Worm (Caenorhabditis elegans) whole organism, young adult: ENCODE results near the gene lon-8.

ENCODE experiments used
- C06A6.2 ChIP-seq: fragments of 200-800 bp; sonication (Bioruptor generic); conservative IDR thresholded peaks from 2 replicates; pipeline ENCODE4 v1.3.6; 2022; ENCODE audit warnings: missing genetic modification characterization, missing compliant biosample characterization
- C17E4.6 ChIP-seq: fragments of 200-800 bp; sonication (Bioruptor generic); IDR thresholded peaks from 2 replicates; pipeline ENCODE4 v1.3.6; 2022; ENCODE audit warnings: missing genetic modification reagents, missing genetic modification characterization, missing compliant biosample characterization
- F10E7.11 ChIP-seq: sonication (generic microtip); optimal IDR thresholded peaks from 2 replicates; lab custom pipeline; 2017; ENCODE audit warnings: mild to moderate bottlenecking, missing genetic modification characterization, moderate library complexity, missing compliant biosample characterization
- F22D6.2 ChIP-seq: sonication (generic microtip); optimal IDR thresholded peaks from 2 replicates; lab custom pipeline; 2016; ENCODE audit warnings: mild to moderate bottlenecking, missing genetic modification characterization, missing compliant biosample characterization
- F33H1.4 ChIP-seq: fragments of 200-800 bp; sonication (Bioruptor generic); IDR thresholded peaks from 2 replicates; pipeline ENCODE4 v1.3.6; 2022; ENCODE audit warnings: missing genetic modification reagents, missing genetic modification characterization, missing compliant biosample characterization
- F37B4.10 ChIP-seq: fragments of 200-800 bp; sonication (Bioruptor generic); IDR thresholded peaks from 2 replicates; pipeline ENCODE4 v1.3.6; 2022; ENCODE audit warnings: missing genetic modification characterization, missing compliant biosample characterization
- F52B5.7 ChIP-seq: sonication (generic microtip); optimal IDR thresholded peaks from 2 replicates; lab custom pipeline; 2016; ENCODE audit warnings: mild to moderate bottlenecking, missing genetic modification characterization, missing compliant biosample characterization
- F57C9.4 ChIP-seq: sonication (generic microtip); optimal IDR thresholded peaks from 2 replicates; lab custom pipeline; 2017; ENCODE audit warnings: mild to moderate bottlenecking, missing genetic modification characterization, missing compliant biosample characterization
- K11D2.4 ChIP-seq: fragments of 200-800 bp; sonication (Bioruptor generic); IDR thresholded peaks from 2 replicates; pipeline ENCODE4 v1.3.6; 2022; ENCODE audit warnings: missing genetic modification reagents, missing genetic modification characterization, missing compliant biosample characterization
- T07F8.4 ChIP-seq: sonication (generic microtip); optimal IDR thresholded peaks from 2 replicates; lab custom pipeline; 2016; ENCODE audit warnings: mild to moderate bottlenecking, missing genetic modification characterization, moderate library complexity, missing compliant biosample characterization
- Y53F4B.3 ChIP-seq: fragments of 200-800 bp; sonication (Bioruptor generic); IDR thresholded peaks from 2 replicates; pipeline ENCODE4 v1.3.6; 2022; ENCODE audit warnings: missing genetic modification reagents, missing genetic modification characterization, missing compliant biosample characterization
- Y53G8AR.9 ChIP-seq: fragments of 200-800 bp; sonication (Bioruptor generic); conservative IDR thresholded peaks from 2 replicates; pipeline ENCODE4 v1.3.6; 2022; ENCODE audit warnings: missing genetic modification reagents, missing genetic modification characterization, missing compliant biosample characterization
- aptf-2 ChIP-seq: fragments of 200-800 bp; sonication (Bioruptor generic); conservative IDR thresholded peaks from 2 replicates; pipeline ENCODE4 v1.3.6; 2022; ENCODE audit warnings: missing genetic modification reagents, missing genetic modification characterization, missing compliant biosample characterization
- attf-3 ChIP-seq: fragments of 200-800 bp; sonication (Bioruptor generic); conservative IDR thresholded peaks from 2 replicates; pipeline ENCODE4 v1.3.6; 2022; ENCODE audit warnings: missing genetic modification reagents, missing genetic modification characterization, missing compliant biosample characterization
- attf-5 ChIP-seq: fragments of 200-800 bp; sonication (Bioruptor generic); optimal IDR thresholded peaks from 2 replicates; lab custom pipeline; 2018; ENCODE audit warnings: mild to moderate bottlenecking, missing genetic modification characterization, missing compliant biosample characterization
- bed-1 ChIP-seq: fragments of 200-800 bp; sonication (Bioruptor generic); IDR thresholded peaks from 2 replicates; pipeline ENCODE4 v1.3.6; 2022; ENCODE audit warnings: missing genetic modification reagents, missing genetic modification characterization, missing compliant biosample characterization
- bed-2 ChIP-seq: fragments of 200-800 bp; sonication (Bioruptor generic); IDR thresholded peaks from 2 replicates; pipeline ENCODE4 v1.3.6; 2022; ENCODE audit warnings: missing genetic modification reagents, missing genetic modification characterization, missing compliant biosample characterization
- cebp-2 ChIP-seq: fragments of 200-800 bp; sonication (Bioruptor generic); IDR thresholded peaks from 2 replicates; pipeline ENCODE4 v1.3.6; 2022; ENCODE audit warnings: missing genetic modification characterization, missing compliant biosample characterization
- ceh-58 ChIP-seq: fragments of 200-800 bp; sonication (Bioruptor generic); IDR thresholded peaks from 2 replicates; pipeline ENCODE4 v1.3.6; 2022; ENCODE audit warnings: missing genetic modification characterization, missing compliant biosample characterization
- ceh-79 ChIP-seq: sonication (generic microtip); optimal IDR thresholded peaks from 2 replicates; lab custom pipeline; 2017; ENCODE audit warnings: mild to moderate bottlenecking, missing genetic modification characterization, missing compliant biosample characterization
- chd-7 ChIP-seq: sonication (generic microtip); optimal IDR thresholded peaks from 2 replicates; lab custom pipeline; 2016; ENCODE audit warnings: mild to moderate bottlenecking, missing genetic modification characterization, moderate library complexity, missing compliant biosample characterization
- dox-1 ChIP-seq: fragments of 200-800 bp; sonication (Bioruptor generic); IDR thresholded peaks from 2 replicates; pipeline ENCODE4 v1.3.6; 2022; ENCODE audit warnings: missing genetic modification reagents, missing genetic modification characterization, missing compliant biosample characterization
- dpff-1 ChIP-seq: sonication (generic microtip); optimal IDR thresholded peaks from 2 replicates; lab custom pipeline; 2017; ENCODE audit warnings: mild to moderate bottlenecking, missing genetic modification characterization, missing compliant biosample characterization
- egrh-3 ChIP-seq: fragments of 200-800 bp; sonication (Bioruptor generic); IDR thresholded peaks from 2 replicates; pipeline ENCODE4 v1.3.6; 2022; ENCODE audit warnings: missing genetic modification reagents, missing genetic modification characterization, missing compliant biosample characterization
- ets-4 ChIP-seq: fragments of 200-800 bp; sonication (Bioruptor generic); optimal IDR thresholded peaks from 2 replicates; lab custom pipeline; 2018; ENCODE audit warnings: mild to moderate bottlenecking, missing genetic modification characterization, missing compliant biosample characterization
- him-1 ChIP-seq: sonication (generic microtip); optimal IDR thresholded peaks from 2 replicates; lab custom pipeline; 2016; ENCODE audit warnings: missing genotype, missing genetic modification reagents, missing genetic modification characterization, missing compliant biosample characterization
- hrde-1 ChIP-seq: sonication (generic microtip); optimal IDR thresholded peaks from 2 replicates; lab custom pipeline; 2016; ENCODE audit warnings: missing genetic modification characterization, mild to moderate bottlenecking, missing compliant biosample characterization, moderate library complexity, missing genotype, missing genetic modification reagents, borderline replicate concordance
- hsf-1 ChIP-seq: fragments of 200-800 bp; sonication (Bioruptor generic); IDR thresholded peaks from 2 replicates; pipeline ENCODE4 v1.3.6; 2022; ENCODE audit warnings: missing genetic modification reagents, missing genetic modification characterization, missing compliant biosample characterization
- madf-10 ChIP-seq: sonication (generic microtip); optimal IDR thresholded peaks from 2 replicates; lab custom pipeline; 2016; ENCODE audit warnings: mild to moderate bottlenecking, missing genetic modification characterization, missing compliant biosample characterization
- madf-6 ChIP-seq: fragments of 200-800 bp; sonication (Bioruptor generic); IDR thresholded peaks from 2 replicates; pipeline ENCODE4 v1.3.6; 2022; ENCODE audit warnings: missing genetic modification reagents, missing genetic modification characterization, missing compliant biosample characterization
- mcd-1 ChIP-seq: fragments of 200-800 bp; sonication (Bioruptor generic); IDR thresholded peaks from 2 replicates; pipeline ENCODE4 v1.3.6; 2022; ENCODE audit warnings: missing genetic modification reagents, missing genetic modification characterization, missing compliant biosample characterization
- mel-28 ChIP-seq: sonication (generic microtip); optimal IDR thresholded peaks from 2 replicates; lab custom pipeline; 2016; ENCODE audit warnings: borderline replicate concordance, mild to moderate bottlenecking, missing genetic modification characterization, missing compliant biosample characterization
- mxl-1 ChIP-seq: sonication (generic microtip); optimal IDR thresholded peaks from 2 replicates; lab custom pipeline; 2016; ENCODE audit warnings: missing genetic modification characterization, missing compliant biosample characterization
- nfya-1 ChIP-seq: sonication (generic microtip); optimal IDR thresholded peaks from 2 replicates; lab custom pipeline; 2017; ENCODE audit warnings: antibody characterized with exemption, missing compliant biosample characterization, missing genetic modification characterization, borderline replicate concordance; ENCODE audit not compliant: insufficient read depth
- nfyb-1 ChIP-seq: fragments of 200-800 bp; sonication (Bioruptor generic); IDR thresholded peaks from 2 replicates; pipeline ENCODE4 v1.3.6; 2022; ENCODE audit warnings: missing genetic modification reagents, missing genetic modification characterization, missing compliant biosample characterization
- nhr-90 ChIP-seq: sonication (generic microtip); optimal IDR thresholded peaks from 2 replicates; lab custom pipeline; 2016; ENCODE audit warnings: missing genotype, mild to moderate bottlenecking, missing genetic modification characterization, missing compliant biosample characterization
- repo-1 ChIP-seq: sonication (generic microtip); optimal IDR thresholded peaks from 2 replicates; lab custom pipeline; 2017; ENCODE audit warnings: mild to moderate bottlenecking, missing genetic modification characterization, missing compliant biosample characterization
- sdz-38 ChIP-seq: sonication (generic microtip); optimal IDR thresholded peaks from 2 replicates; lab custom pipeline; 2016; ENCODE audit warnings: missing genotype, missing genetic modification characterization, missing compliant biosample characterization
- somi-1 ChIP-seq: fragments of 200-800 bp; sonication (Bioruptor generic); optimal IDR thresholded peaks from 2 replicates; lab custom pipeline; 2018; ENCODE audit warnings: mild to moderate bottlenecking, missing genetic modification characterization, missing compliant biosample characterization
- sptf-2 ChIP-seq: fragments of 200-800 bp; sonication (Bioruptor generic); optimal IDR thresholded peaks from 2 replicates; lab custom pipeline; 2018; ENCODE audit warnings: mild to moderate bottlenecking, missing genetic modification characterization, missing compliant biosample characterization
- zfh-2 ChIP-seq: fragments of 200-800 bp; sonication (Bioruptor generic); conservative IDR thresholded peaks from 2 replicates; pipeline ENCODE4 v1.3.6; 2022; ENCODE audit warnings: missing genetic modification reagents, missing genetic modification characterization, missing compliant biosample characterization
- ztf-18 ChIP-seq: sonication (generic microtip); optimal IDR thresholded peaks from 2 replicates; lab custom pipeline; 2016; ENCODE audit warnings: missing genotype, mild to moderate bottlenecking, missing genetic modification characterization, missing compliant biosample characterization

The lon-8 gene

DNA sequence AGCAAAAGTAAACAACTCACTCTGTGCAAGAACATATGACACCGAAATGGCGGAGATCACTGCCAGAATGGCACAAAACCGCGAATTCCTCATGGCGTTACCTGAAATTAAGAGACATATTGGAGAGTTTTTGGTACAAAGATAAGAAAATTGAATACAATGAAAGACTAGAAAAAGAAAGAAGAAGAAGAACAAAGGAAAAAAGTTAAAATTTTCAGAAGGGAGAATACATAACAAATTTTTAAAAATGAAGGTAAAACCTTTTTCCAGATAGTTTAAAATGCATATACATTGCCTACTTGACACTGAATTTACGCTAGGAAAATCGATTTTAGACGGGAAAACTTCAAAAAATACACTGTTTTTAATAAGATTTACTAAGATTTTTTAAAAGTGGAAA lies at the start of gene lon-8:
Gene lon-8 (minus strand): TSS at position 101 of the 400 bp plus-strand sequence.
- TF ChIP-seq C06A6.2 (no peak), bed-2 (no peak), attf-5 (GFP tag; lab: Kevin White, UChicago) (no peak), mxl-1 (tag; lab: Kevin White, UChicago) (no peak), egrh-3 (GFP tag; lab: Robert Waterston, UW) (no peak), madf-10 (no peak), nfya-1 (tag; lab: Kevin White, UChicago) (no peak), Y53G8AR.9 (GFP tag; lab: Robert Waterston, UW) (no peak), ztf-18 (tag; lab: Kevin White, UChicago) (no peak), chd-7 (tag; lab: Kevin White, UChicago) (no peak), ets-4 (GFP tag; lab: Kevin White, UChicago) (no peak), F22D6.2 (no peak), mel-28 (tag; lab: Kevin White, UChicago) (no peak), aptf-2 (GFP tag; lab: Robert Waterston, UW) (no peak), hrde-1 (tag; lab: Kevin White, UChicago) (no peak), dpff-1 (no peak)

DNA sequence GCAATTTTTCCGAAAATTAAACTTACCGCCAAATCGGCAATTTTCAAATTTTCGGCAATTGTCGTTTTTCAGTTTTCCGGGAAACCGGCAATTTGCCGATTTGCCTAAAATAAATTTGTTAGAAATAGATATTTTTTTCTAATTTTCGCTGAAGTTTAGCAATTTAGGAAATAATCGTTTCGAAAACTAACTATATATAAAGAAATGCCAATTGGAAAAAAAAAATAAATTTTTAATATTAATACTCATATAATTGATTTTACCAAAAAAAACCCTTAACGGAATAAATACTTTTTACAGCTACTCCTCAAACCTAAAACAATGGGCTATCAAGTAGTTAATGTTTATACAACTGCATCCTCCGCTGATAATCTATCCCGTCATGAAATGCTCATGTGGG lies 42.1 kb upstream of the lon-8 start, which contains the start of gene ebp-1:
Gene ebp-1 (plus strand): TSS at position 301 of the 400 bp plus-strand sequence.
- TF ChIP-seq F33H1.4 (GFP tag; lab: Robert Waterston, UW) = no peak
- TF ChIP-seq ceh-58 (GFP tag; lab: Robert Waterston, UW) = no peak
- no peak for TF ChIP-seq F10E7.11 (tag; lab: Kevin White, UChicago)
- no peak for TF ChIP-seq cebp-2 (GFP tag; lab: Robert Waterston, UW)
- no peak for TF ChIP-seq ceh-79 (tag; lab: Kevin White, UChicago)
- no peak for TF ChIP-seq nhr-90

DNA sequence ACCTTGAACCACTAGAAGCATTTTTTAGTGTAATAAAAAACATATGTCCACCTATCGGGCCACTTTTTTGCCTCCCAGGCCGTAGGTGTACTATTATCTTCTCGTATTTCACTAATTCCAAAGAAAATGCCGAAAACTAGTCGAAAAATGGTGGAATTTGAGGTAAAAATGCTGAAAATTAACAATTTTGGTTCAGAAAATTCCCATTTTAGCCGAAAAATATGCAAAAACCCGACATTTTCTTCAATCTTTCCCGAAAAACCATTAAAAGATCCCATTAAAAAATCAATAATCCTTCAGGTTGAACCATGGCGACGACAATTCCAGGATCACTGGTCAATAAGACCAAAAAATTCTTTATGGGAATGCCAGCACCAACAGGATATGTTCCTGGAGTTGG lies 21.0 kb upstream of the lon-8 start, which contains the start of gene prp-6:
Gene prp-6 (plus strand): TSS at position 301 of the 400 bp plus-strand sequence.
- no peak for TF ChIP-seq dox-1 (GFP tag; lab: Robert Waterston, UW)
- TF ChIP-seq, all 124 proteins: peak for 0

DNA sequence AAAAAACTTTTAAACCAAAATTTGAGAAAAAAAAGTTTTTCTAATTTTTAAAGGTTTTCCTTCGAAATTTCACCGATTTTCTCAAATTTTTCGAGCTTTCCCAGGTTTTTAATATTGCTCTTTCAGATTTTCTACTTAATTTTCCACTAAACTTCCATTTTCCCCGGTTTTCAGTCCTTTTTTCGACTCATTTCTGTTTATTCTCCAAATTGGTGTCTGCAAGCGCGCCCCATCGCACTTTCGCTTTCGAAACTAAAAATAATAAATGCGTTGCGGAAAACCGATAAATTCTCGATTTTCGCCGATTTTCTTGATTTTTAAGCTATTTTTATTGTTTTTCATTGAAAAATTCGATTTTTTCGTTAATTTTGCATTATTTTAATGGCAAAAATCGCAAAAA lies 20.3 kb upstream of the lon-8 start:
- TF ChIP-seq sptf-2 = no peak
- peak; percentile 80 for TF ChIP-seq mcd-1 (GFP tag; lab: Robert Waterston, UW)
- no peak for TF ChIP-seq C17E4.6
- TF ChIP-seq, all 124 proteins: peak for 1

DNA sequence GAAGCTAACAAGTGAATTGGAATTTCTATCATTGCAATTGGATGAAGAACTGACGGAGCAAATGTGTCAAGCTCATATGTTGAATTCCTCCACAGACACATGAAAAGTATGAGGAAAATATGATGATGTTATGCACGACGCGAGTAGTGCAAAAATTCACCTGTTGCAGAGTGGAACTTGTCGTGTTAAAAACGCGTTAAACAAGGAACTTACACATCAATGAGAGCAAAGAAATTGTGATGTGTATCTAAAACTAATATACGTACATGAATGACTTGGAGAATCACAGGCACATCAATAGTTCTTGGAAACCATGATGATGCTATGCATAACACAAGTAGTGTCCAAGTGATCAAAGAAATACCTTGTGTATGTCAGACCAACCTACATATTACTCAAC lies 16.1 kb upstream of the lon-8 start, which contains the start of gene srh-134:
Gene srh-134 (minus strand): TSS at position 101 of the 400 bp plus-strand sequence.
- TF ChIP-seq hsf-1 (GFP tag; lab: Robert Waterston, UW) (no peak), him-1 (tag; lab: Kevin White, UChicago) (no peak)

DNA sequence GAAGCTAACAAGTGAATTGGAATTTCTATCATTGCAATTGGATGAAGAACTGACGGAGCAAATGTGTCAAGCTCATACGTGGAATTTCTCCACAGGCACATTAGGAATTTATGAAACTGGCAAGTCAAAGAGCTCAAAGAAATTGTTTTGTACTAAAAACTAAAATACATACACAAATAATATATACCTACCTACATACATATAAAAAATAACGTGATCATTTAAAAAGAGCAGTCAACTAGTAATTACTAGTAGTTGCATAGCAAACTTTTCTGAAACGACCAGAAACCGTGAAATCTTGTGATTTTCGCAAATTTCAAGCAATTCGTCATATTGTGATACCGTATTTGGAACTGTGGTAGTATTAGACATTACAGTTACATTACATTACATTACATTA lies 12.9 kb upstream of the lon-8 start, which contains the start of gene srh-133:
Gene srh-133 (minus strand): TSS at position 101 of the 400 bp plus-strand sequence.
- TF ChIP-seq F37B4.10 (GFP tag; lab: Robert Waterston, UW) = no peak
- TF ChIP-seq zfh-2 (GFP tag; lab: Robert Waterston, UW) = no peak
- TF ChIP-seq F52B5.7 (tag; lab: Kevin White, UChicago) = no peak
- TF ChIP-seq K11D2.4 (GFP tag; lab: Robert Waterston, UW) = no peak
- no peak for TF ChIP-seq sdz-38
- TF ChIP-seq repo-1 (tag; lab: Kevin White, UChicago) = no peak
- no peak for TF ChIP-seq nfyb-1
- no peak for TF ChIP-seq F57C9.4 (tag; lab: Kevin White, UChicago)
- no peak for TF ChIP-seq somi-1
- TF ChIP-seq madf-6 = no peak
- no peak for TF ChIP-seq nfya-1 (tag; lab: Kevin White, UChicago)
- no peak for TF ChIP-seq attf-3
- TF ChIP-seq mel-28 (tag; lab: Kevin White, UChicago) = no peak
- TF ChIP-seq bed-1 = no peak
- TF ChIP-seq bed-2 = no peak
- no peak for TF ChIP-seq T07F8.4 (tag; lab: Kevin White, UChicago)
- TF ChIP-seq Y53F4B.3 (GFP tag; lab: Robert Waterston, UW) = no peak
